Fruit fly (Drosophila melanogaster) whole organism, prepupa: ENCODE data around the gene CG10098.

Source experiments
- Blimp-1 ChIP-seq: fragments of 200-800 bp; sonication (Bioruptor generic); optimal IDR thresholded peaks from 3 replicates; lab custom pipeline; 2017; ENCODE audit warnings: missing biosample characterization, missing genetic modification characterization, mild to moderate bottlenecking, moderate library complexity, missing genetic modification reagents
- CG10669 ChIP-seq: fragments of 200-800 bp; sonication (Bioruptor generic); optimal IDR thresholded peaks from 3 replicates; lab custom pipeline; 2018; ENCODE audit warnings: missing biosample characterization, mild to moderate bottlenecking, missing genetic modification characterization, moderate library complexity
- CG11294 ChIP-seq: fragments of 200-800 bp; sonication (Bioruptor generic); IDR thresholded peaks from 2 replicates; pipeline ENCODE4 v1.3.6; 2022; ENCODE audit warnings: missing biosample characterization, missing genetic modification characterization
- CG11762 ChIP-seq: fragments of 200-800 bp; sonication (Bioruptor generic); optimal IDR thresholded peaks from 3 replicates; lab custom pipeline; 2016; ENCODE audit warnings: missing biosample characterization, missing genetic modification characterization; ENCODE audit not compliant: insufficient read depth
- CG15336 ChIP-seq: fragments of 200-800 bp; sonication (Bioruptor generic); IDR thresholded peaks from 2 replicates; pipeline ENCODE4 v1.3.6; 2022; ENCODE audit warnings: missing biosample characterization, missing genetic modification characterization
- CG1621 ChIP-seq: fragments of 200-800 bp; sonication (Bioruptor generic); optimal IDR thresholded peaks from 3 replicates; lab custom pipeline; 2018; ENCODE audit warnings: missing biosample characterization, mild to moderate bottlenecking, missing genetic modification characterization
- CG16779 ChIP-seq: fragments of 200-800 bp; sonication (Bioruptor generic); optimal IDR thresholded peaks from 3 replicates; lab custom pipeline; 2017; ENCODE audit warnings: missing biosample characterization, mild to moderate bottlenecking, missing genetic modification characterization
- CG3032 ChIP-seq: fragments of 200-800 bp; optimal IDR thresholded peaks from 2 replicates; lab custom pipeline; 2019; ENCODE audit warnings: missing biosample characterization, mild to moderate bottlenecking, missing genetic modification characterization, moderate library complexity
- CG31627 ChIP-seq: fragments of 200-800 bp; sonication (Bioruptor generic); optimal IDR thresholded peaks from 3 replicates; lab custom pipeline; 2016; ENCODE audit warnings: missing biosample characterization, missing genetic modification characterization
- CG32006 ChIP-seq: fragments of 200-800 bp; sonication (Bioruptor generic); optimal IDR thresholded peaks from 3 replicates; lab custom pipeline; 2017; ENCODE audit warnings: missing biosample characterization, mild to moderate bottlenecking, missing genetic modification characterization
- CG4318 ChIP-seq: fragments of 200-800 bp; sonication (Bioruptor generic); optimal IDR thresholded peaks from 3 replicates; lab custom pipeline; 2017; ENCODE audit warnings: missing biosample characterization, mild to moderate bottlenecking, missing genetic modification characterization
- CG6163 ChIP-seq: fragments of 200-800 bp; sonication (Bioruptor generic); IDR thresholded peaks from 3 replicates; pipeline ENCODE4 v1.3.6; 2022; ENCODE audit warnings: missing biosample characterization, missing genetic modification characterization
- CG6276 ChIP-seq: fragments of 200-800 bp; sonication (Bioruptor generic); optimal IDR thresholded peaks from 2 replicates; lab custom pipeline; 2017; ENCODE audit warnings: missing biosample characterization, mild to moderate bottlenecking, missing genetic modification characterization
- CG6792 ChIP-seq: fragments of 200-800 bp; sonication (Bioruptor generic); optimal IDR thresholded peaks from 3 replicates; lab custom pipeline; 2016; ENCODE audit warnings: missing biosample characterization, missing genetic modification characterization
- CG8119 ChIP-seq: fragments of 200-800 bp; sonication (Bioruptor generic); IDR thresholded peaks from 3 replicates; pipeline ENCODE4 v1.3.6; 2022; ENCODE audit warnings: missing biosample characterization, missing genetic modification characterization
- CG8319 ChIP-seq: fragments of 200-800 bp; sonication (Bioruptor generic); optimal IDR thresholded peaks from 3 replicates; lab custom pipeline; 2016; ENCODE audit warnings: missing biosample characterization, missing genetic modification characterization
- CG8632 ChIP-seq: fragments of 200-800 bp; sonication (Bioruptor generic); optimal IDR thresholded peaks from 3 replicates; lab custom pipeline; 2016; ENCODE audit warnings: missing biosample characterization, missing genetic modification characterization
- Eip75B ChIP-seq: fragments of 200-800 bp; sonication (Bioruptor generic); optimal IDR thresholded peaks from 3 replicates; lab custom pipeline; 2016; ENCODE audit warnings: missing biosample characterization, missing genetic modification characterization
- Eip93F ChIP-seq: fragments of 200-800 bp; sonication (Bioruptor generic); optimal IDR thresholded peaks from 2 replicates; lab custom pipeline; 2016; ENCODE audit warnings: missing biosample characterization, mild to moderate bottlenecking, missing genetic modification characterization
- Ets21C ChIP-seq: fragments of 200-800 bp; sonication (Bioruptor generic); optimal IDR thresholded peaks from 3 replicates; lab custom pipeline; 2016; ENCODE audit warnings: missing biosample characterization, missing genetic modification characterization
- Ets96B ChIP-seq: fragments of 200-800 bp; optimal IDR thresholded peaks from 2 replicates; lab custom pipeline; 2019; ENCODE audit warnings: missing biosample characterization, mild to moderate bottlenecking, missing genetic modification characterization, moderate library complexity
- Hr38 ChIP-seq: sonication (Bioruptor generic); optimal IDR thresholded peaks from 2 replicates; lab custom pipeline; 2016; ENCODE audit warnings: missing biosample characterization, missing genetic modification characterization
- Hr39 ChIP-seq: fragments of 200-800 bp; sonication (Bioruptor generic); optimal IDR thresholded peaks from 2 replicates; lab custom pipeline; 2016; ENCODE audit warnings: missing biosample characterization, missing genetic modification characterization
- Lpt ChIP-seq: fragments of 200-800 bp; sonication (Bioruptor generic); optimal IDR thresholded peaks from 3 replicates; lab custom pipeline; 2016; ENCODE audit warnings: missing biosample characterization, missing genetic modification characterization
- Met ChIP-seq: fragments of 200-800 bp; sonication (Bioruptor generic); optimal IDR thresholded peaks from 3 replicates; lab custom pipeline; 2016; ENCODE audit warnings: missing biosample characterization, missing genetic modification characterization
- Smox ChIP-seq: fragments of 200-800 bp; sonication (Bioruptor generic); optimal IDR thresholded peaks from 3 replicates; lab custom pipeline; 2016; ENCODE audit warnings: missing biosample characterization, missing genetic modification characterization
- Sox102F ChIP-seq: fragments of 200-800 bp; sonication (Bioruptor generic); optimal IDR thresholded peaks from 2 replicates; lab custom pipeline; 2016; ENCODE audit warnings: missing biosample characterization, mild to moderate bottlenecking, missing genetic modification characterization
- Sox14 ChIP-seq: fragments of 200-800 bp; sonication (Bioruptor generic); optimal IDR thresholded peaks from 3 replicates; lab custom pipeline; 2016; ENCODE audit warnings: missing biosample characterization, missing genetic modification characterization
- Sox15 ChIP-seq: fragments of 200-800 bp; sonication (Bioruptor generic); optimal IDR thresholded peaks from 3 replicates; lab custom pipeline; 2016; ENCODE audit warnings: missing biosample characterization, missing genetic modification characterization
- acj6 ChIP-seq: fragments of 200-800 bp; sonication (Bioruptor generic); optimal IDR thresholded peaks from 3 replicates; lab custom pipeline; 2016; ENCODE audit warnings: missing biosample characterization, missing genetic modification characterization
- cyc ChIP-seq: fragments of 200-800 bp; sonication (Bioruptor generic); optimal IDR thresholded peaks from 3 replicates; lab custom pipeline; 2016; ENCODE audit warnings: missing biosample characterization, missing genetic modification characterization
- dac ChIP-seq: fragments of 200-800 bp; sonication (Bioruptor generic); optimal IDR thresholded peaks from 2 replicates; lab custom pipeline; 2017; ENCODE audit warnings: missing biosample characterization, mild to moderate bottlenecking, missing genetic modification characterization
- esn ChIP-seq: fragments of 200-800 bp; sonication (Bioruptor generic); optimal IDR thresholded peaks from 2 replicates; lab custom pipeline; 2016; ENCODE audit warnings: missing biosample characterization, mild to moderate bottlenecking, missing genetic modification characterization, moderate library complexity
- fd85E ChIP-seq: fragments of 200-800 bp; sonication (Bioruptor generic); optimal IDR thresholded peaks from 3 replicates; lab custom pipeline; 2016; ENCODE audit warnings: missing biosample characterization, missing genetic modification characterization
- fkh ChIP-seq: fragments of 200-800 bp; sonication (Bioruptor generic); optimal IDR thresholded peaks from 3 replicates; lab custom pipeline; 2017; ENCODE audit warnings: missing biosample characterization, mild to moderate bottlenecking, missing genetic modification characterization, moderate library complexity
- lz ChIP-seq: fragments of 200-800 bp; sonication (Bioruptor generic); optimal IDR thresholded peaks from 3 replicates; lab custom pipeline; 2016; ENCODE audit warnings: missing biosample characterization, missing genetic modification characterization
- net ChIP-seq: fragments of 200-800 bp; sonication (Bioruptor generic); optimal IDR thresholded peaks from 3 replicates; lab custom pipeline; 2016; ENCODE audit warnings: missing biosample characterization, missing genetic modification characterization
- pdm3 ChIP-seq: fragments of 200-800 bp; sonication (Bioruptor generic); optimal IDR thresholded peaks from 3 replicates; lab custom pipeline; 2016; ENCODE audit warnings: missing biosample characterization, missing genetic modification characterization
- spab ChIP-seq: fragments of 200-800 bp; sonication (Bioruptor generic); optimal IDR thresholded peaks from 2 replicates; lab custom pipeline; 2017; ENCODE audit warnings: missing biosample characterization, mild to moderate bottlenecking, missing genetic modification characterization, missing genetic modification reagents
- ss ChIP-seq, 2 experiments: fragments of 200-800 bp; sonication (Bioruptor generic); optimal IDR thresholded peaks; 2 replicates in 1 of 2; 3 replicates in 1 of 2; lab custom pipeline; 2017 to 2018; ENCODE audit warnings: mild to moderate bottlenecking in 2 of 2, missing biosample characterization in 2 of 2, missing genetic modification characterization in 2 of 2, moderate library complexity in 1 of 2
- vri ChIP-seq: fragments of 200-800 bp; sonication (Bioruptor generic); optimal IDR thresholded peaks from 3 replicates; lab custom pipeline; 2016; ENCODE audit warnings: missing biosample characterization, mild to moderate bottlenecking, missing genetic modification characterization

CG10098 gene

DNA sequence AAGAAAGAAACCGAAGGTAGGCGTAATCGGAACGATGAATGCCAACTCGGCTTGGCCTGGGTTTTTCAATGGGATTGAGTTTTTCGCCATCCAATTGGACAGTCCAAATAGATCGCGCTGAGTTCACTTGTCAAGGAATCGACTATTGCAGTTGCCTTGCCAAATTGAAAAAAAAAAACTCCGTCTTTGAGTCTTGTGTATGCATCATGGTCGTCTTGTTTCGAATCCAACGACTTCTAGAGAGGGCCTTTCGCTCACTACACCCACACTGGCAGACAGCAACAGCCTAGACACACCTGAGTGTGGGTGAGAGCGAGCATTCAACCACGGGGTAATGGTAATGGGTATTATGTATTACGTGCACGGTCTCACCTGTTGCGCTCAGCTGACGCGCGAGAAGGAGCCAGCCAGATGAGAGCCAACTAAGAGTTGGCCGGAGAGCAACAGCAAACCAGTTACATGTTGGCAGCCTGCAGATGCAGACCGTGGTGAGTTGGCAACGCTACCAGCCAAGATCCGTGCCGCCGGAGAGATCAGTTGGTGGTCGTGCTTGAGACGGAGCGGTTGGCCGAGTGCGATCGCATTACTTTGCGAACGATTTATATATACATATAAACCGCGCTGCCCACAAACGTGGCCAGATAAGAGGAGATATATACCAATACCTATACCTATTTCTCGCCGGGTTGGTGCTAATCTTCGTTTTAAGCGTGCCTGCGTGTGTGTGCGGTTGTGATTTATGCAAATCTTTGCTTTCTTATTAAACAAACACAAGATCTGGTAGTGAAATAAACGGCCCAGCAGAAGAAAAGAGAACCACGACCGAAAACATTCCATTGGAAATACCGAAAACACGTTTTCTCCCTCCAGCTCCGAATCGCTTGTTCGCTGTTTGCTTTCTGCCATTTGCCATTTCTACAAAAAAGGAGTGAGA, 38.3 kb downstream of the CG10098 start, which contains the start of gene sas (continued):
- TF ChIP-seq CG6792 (GFP tag; lab: Kevin White, UChicago) (no peak), Sox102F (GFP tag; lab: Kevin White, UChicago) (no peak), vri (GFP tag; lab: Kevin White, UChicago) (peak; percentile 41), CG6276 (GFP tag; lab: Kevin White, UChicago) (no peak), Sox15 (GFP tag; lab: Kevin White, UChicago) (no peak), pdm3 (no peak), CG4318 (GFP tag; lab: Kevin White, UChicago) (no peak), Lpt (GFP tag; lab: Kevin White, UChicago) (no peak), CG3032 (tag; lab: Kevin White, UChicago) (no peak), fkh (GFP tag; lab: Kevin White, UChicago) (peak; percentile 64)

- TF ChIP-seq Lpt (GFP tag; lab: Kevin White, UChicago): no peak
- TF ChIP-seq Hr39 (GFP tag; lab: Kevin White, UChicago): no peak
- TF ChIP-seq CG6163 (GFP tag; lab: Robert Waterston, UW): no peak
- no peak for TF ChIP-seq CG8632 (GFP tag; lab: Kevin White, UChicago)
- no peak for TF ChIP-seq Ets21C (GFP tag; lab: Kevin White, UChicago)
- TF ChIP-seq CG6792 (GFP tag; lab: Kevin White, UChicago): no peak
- TF ChIP-seq Sox14 (GFP tag; lab: Kevin White, UChicago): no peak
- no peak for TF ChIP-seq Sox15 (GFP tag; lab: Kevin White, UChicago)
- no peak for TF ChIP-seq Ets96B
- TF ChIP-seq pdm3: no peak
- TF ChIP-seq CG8319: no peak
- no peak for TF ChIP-seq CG11762 (GFP tag; lab: Kevin White, UChicago)
- no peak for TF ChIP-seq CG1621 (tag; lab: Kevin White, UChicago)
- TF ChIP-seq acj6 (GFP tag; lab: Kevin White, UChicago): no peak
- TF ChIP-seq cyc (GFP tag; lab: Kevin White, UChicago): no peak
- TF ChIP-seq CG3032 (tag; lab: Kevin White, UChicago): no peak
- TF ChIP-seq, all 60 proteins: peak for 0
Observed at dm6 chr3R:7169927-7170326, 45.6 kb downstream of the CG10098 start.

dm6 chr3R:7171384-7172099, 47.2 kb downstream of the CG10098 start:
- TF ChIP-seq CG11762 (GFP tag; lab: Kevin White, UChicago) (peak; percentile 14), Sox15 (GFP tag; lab: Kevin White, UChicago) (no peak), CG6792 (GFP tag; lab: Kevin White, UChicago) (peak; percentile 47), net (GFP tag; lab: Kevin White, UChicago) (peak; percentile 51), CG15336 (GFP tag; lab: Robert Waterston, UW) (peak; percentile 50), Sox14 (GFP tag; lab: Kevin White, UChicago) (peak; percentile 79), dac (GFP tag; lab: Kevin White, UChicago) (no peak), ss (GFP tag; optimal IDR thresholded peaks at IDR 0.05; lab: Kevin White, UChicago) (peak; percentile 86 to 87), Met (GFP tag; lab: Kevin White, UChicago) (peak; percentile 58), CG1621 (tag; lab: Kevin White, UChicago) (peak; percentile 56), esn (GFP tag; lab: Kevin White, UChicago) (peak; percentile 60), CG4318 (GFP tag; lab: Kevin White, UChicago) (no peak), Lpt (GFP tag; lab: Kevin White, UChicago) (peak; percentile 53), spab (peak; percentile 71), CG11294 (GFP tag; lab: Robert Waterston, UW) (no peak), acj6 (GFP tag; lab: Kevin White, UChicago) (peak; percentile 53), CG16779 (tag; lab: Kevin White, UChicago) (peak; percentile 55), fkh (GFP tag; lab: Kevin White, UChicago) (no peak), Blimp-1 (GFP tag; lab: Kevin White, UChicago) (no peak), CG8632 (GFP tag; lab: Kevin White, UChicago) (peak; percentile 21), lz (GFP tag; lab: Kevin White, UChicago) (peak; percentile 52), CG31627 (GFP tag; lab: Kevin White, UChicago) (peak; percentile 29), Ets96B (peak; percentile 85), CG32006 (peak; percentile 55), CG10669 (GFP tag; lab: Kevin White, UChicago) (peak; percentile 77), Smox (GFP tag; lab: Kevin White, UChicago) (peak; percentile 30), Eip75B (GFP tag; lab: Kevin White, UChicago) (peak; percentile 78), Eip93F (GFP tag; lab: Kevin White, UChicago) (no peak), cyc (GFP tag; lab: Kevin White, UChicago) (no peak), CG8119 (GFP tag; lab: Robert Waterston, UW) (peak; percentile 50; the same call in 1 of the 3 replicates), fd85E (GFP tag; lab: Kevin White, UChicago) (no peak), Hr38 (GFP tag; lab: Kevin White, UChicago) (no peak)
